Worm (Caenorhabditis elegans) whole organism, L1 larva: ENCODE measurements around the gene F53F8.5.

Experiments
- C04F5.9 ChIP-seq: sonication (generic microtip); optimal IDR thresholded peaks from 2 replicates; lab custom pipeline; 2016; ENCODE audit warnings: missing genetic modification characterization, missing compliant biosample characterization
- Y116A8C.19 ChIP-seq: sonication (generic microtip); optimal IDR thresholded peaks from 2 replicates; lab custom pipeline; 2016; ENCODE audit warnings: missing compliant biosample characterization, missing genetic modification characterization, borderline replicate concordance
- aha-1 ChIP-seq: fragments of 150-350 bp; optimal IDR thresholded peaks from 2 replicates; lab custom pipeline; 2014; ENCODE audit warnings: missing biosample characterization, missing genetic modification characterization
- alr-1 ChIP-seq: fragments of 200-800 bp; sonication (Bioruptor generic); optimal IDR thresholded peaks from 2 replicates; lab custom pipeline; 2018; ENCODE audit warnings: borderline replicate concordance, mild to moderate bottlenecking, missing genetic modification characterization, missing compliant biosample characterization
- aly-2 ChIP-seq: fragments of 150-350 bp; optimal IDR thresholded peaks from 2 replicates; lab custom pipeline; 2014; ENCODE audit warnings: missing biosample characterization, missing genetic modification characterization
- ama-1 ChIP-seq: fragments of 150-350 bp; optimal IDR thresholded peaks from 2 replicates; lab custom pipeline; 2014
- ceh-63 ChIP-seq: fragments of 200-800 bp; sonication (Bioruptor generic); optimal IDR thresholded peaks from 2 replicates; lab custom pipeline; 2018; ENCODE audit warnings: mild to moderate bottlenecking, missing genetic modification characterization, missing compliant biosample characterization
- ceh-8 ChIP-seq: fragments of 200-800 bp; sonication (Bioruptor generic); optimal IDR thresholded peaks from 2 replicates; lab custom pipeline; 2018; ENCODE audit warnings: mild to moderate bottlenecking, missing genetic modification characterization, moderate library complexity, missing compliant biosample characterization
- ceh-82 ChIP-seq, 3 experiments: fragments of 150-350 bp in 1 of 3; sonication (generic microtip) in 2 of 3; optimal IDR thresholded peaks; 2 replicates each; lab custom pipeline; 2014 to 2017; ENCODE audit warnings: missing biosample characterization in 3 of 3, missing genetic modification characterization in 3 of 3
- ceh-88 ChIP-seq: fragments of 200-800 bp; sonication (Bioruptor generic); IDR thresholded peaks from 2 replicates; pipeline ENCODE4 v1.3.6; 2022; ENCODE audit warnings: missing genetic modification characterization, missing compliant biosample characterization
- ceh-90 ChIP-seq: sonication (generic microtip); optimal IDR thresholded peaks from 2 replicates; lab custom pipeline; 2016; ENCODE audit warnings: missing genetic modification characterization, missing compliant biosample characterization
- dsc-1 ChIP-seq: sonication (generic microtip); optimal IDR thresholded peaks from 2 replicates; lab custom pipeline; 2016; ENCODE audit warnings: mild to moderate bottlenecking, missing genetic modification characterization, missing compliant biosample characterization
- efl-1 ChIP-seq, 4 experiments: fragments of 150-350 bp; optimal IDR thresholded peaks in 3 of 4; peaks in 1 of 4; 1 replicate in 1 of 4; 2 replicates in 3 of 4; lab custom pipeline; 2014; ENCODE audit warnings: missing biosample characterization in 2 of 4, missing genetic modification characterization in 2 of 4, missing genetic modification reagents in 2 of 4
- efl-3 ChIP-seq: fragments of 200-800 bp; sonication (Bioruptor generic); optimal IDR thresholded peaks from 2 replicates; lab custom pipeline; 2018; ENCODE audit warnings: mild to moderate bottlenecking, missing genetic modification characterization, missing compliant biosample characterization
- egl-13 ChIP-seq: sonication (generic microtip); optimal IDR thresholded peaks from 2 replicates; lab custom pipeline; 2016; ENCODE audit warnings: missing genotype, missing genetic modification reagents, missing genetic modification characterization, missing compliant biosample characterization
- egl-27 ChIP-seq, 2 experiments: fragments of 150-350 bp in 1 of 2; sonication (generic microtip); optimal IDR thresholded peaks; 3 replicates each; lab custom pipeline; 2017 to 2018; ENCODE audit warnings: missing biosample characterization in 2 of 2, missing genetic modification characterization in 2 of 2, missing genetic modification reagents in 2 of 2
- elt-2 ChIP-seq: sonication (generic microtip); optimal IDR thresholded peaks from 2 replicates; lab custom pipeline; 2016; ENCODE audit warnings: missing genetic modification characterization, mild to moderate bottlenecking, inconsistent platforms, missing compliant biosample characterization, missing genetic modification reagents
- elt-3 ChIP-seq, 6 experiments: fragments of 150-350 bp in 1 of 6; sonication (generic microtip); optimal IDR thresholded peaks; 2 replicates each; lab custom pipeline; 2017 to 2018; ENCODE audit warnings: missing biosample characterization in 6 of 6, missing genetic modification characterization in 6 of 6, inconsistent platforms in 1 of 6
- ets-5 ChIP-seq: fragments of 200-800 bp; sonication (Bioruptor generic); IDR thresholded peaks from 2 replicates; pipeline ENCODE4 v1.3.6; 2022; ENCODE audit warnings: missing genetic modification characterization, missing compliant biosample characterization
- fkh-10 ChIP-seq: sonication (generic microtip); optimal IDR thresholded peaks from 2 replicates; lab custom pipeline; 2017; ENCODE audit warnings: missing biosample characterization, missing genetic modification reagents, missing genetic modification characterization
- fkh-4 ChIP-seq: sonication (generic microtip); optimal IDR thresholded peaks from 2 replicates; lab custom pipeline; 2016; ENCODE audit warnings: missing compliant biosample characterization, missing genetic modification characterization, borderline replicate concordance
- fkh-8 ChIP-seq: sonication (generic microtip); optimal IDR thresholded peaks from 2 replicates; lab custom pipeline; 2016; ENCODE audit warnings: mild to moderate bottlenecking, missing genetic modification characterization, missing compliant biosample characterization
- hlh-17 ChIP-seq: fragments of 200-800 bp; sonication (Bioruptor generic); optimal IDR thresholded peaks from 2 replicates; lab custom pipeline; 2018; ENCODE audit warnings: missing genetic modification characterization, mild to moderate bottlenecking, missing compliant biosample characterization, moderate library complexity, borderline replicate concordance
- hlh-4 ChIP-seq: sonication (generic microtip); optimal IDR thresholded peaks from 2 replicates; lab custom pipeline; 2016; ENCODE audit warnings: mild to moderate bottlenecking, missing genetic modification characterization, missing compliant biosample characterization
- irx-1 ChIP-seq: sonication (generic microtip); optimal IDR thresholded peaks from 2 replicates; lab custom pipeline; 2016; ENCODE audit warnings: missing genetic modification characterization, missing compliant biosample characterization
- jun-1 ChIP-seq: fragments of 150-350 bp; optimal IDR thresholded peaks from 2 replicates; lab custom pipeline; 2014; ENCODE audit warnings: missing biosample characterization, missing genetic modification reagents, missing genetic modification characterization
- lin-14 ChIP-seq: fragments of 200-800 bp; sonication (Bioruptor generic); optimal IDR thresholded peaks from 2 replicates; lab custom pipeline; 2018; ENCODE audit warnings: mild to moderate bottlenecking, missing genetic modification characterization, moderate library complexity, missing compliant biosample characterization
- lin-15B ChIP-seq: fragments of 150-350 bp; sonication (generic microtip); optimal IDR thresholded peaks from 3 replicates; lab custom pipeline; 2014; ENCODE audit warnings: missing biosample characterization, missing genetic modification characterization
- lin-35 ChIP-seq, 2 experiments: fragments of 150-350 bp; optimal IDR thresholded peaks; 2 replicates each; lab custom pipeline; 2014; ENCODE audit warnings: missing biosample characterization in 2 of 2, missing genetic modification characterization in 2 of 2, missing genetic modification reagents in 2 of 2
- lir-3 ChIP-seq: sonication (generic microtip); optimal IDR thresholded peaks from 2 replicates; lab custom pipeline; 2016; ENCODE audit warnings: mild to moderate bottlenecking, missing genetic modification characterization, moderate library complexity, missing compliant biosample characterization; ENCODE audit not compliant: poor library complexity
- lsy-2 ChIP-seq, 2 experiments: fragments of 150-350 bp; optimal IDR thresholded peaks; 2 replicates each; lab custom pipeline; 2014; ENCODE audit warnings: missing biosample characterization in 2 of 2, missing genetic modification characterization in 2 of 2
- mab-9 ChIP-seq: fragments of 200-800 bp; sonication (Bioruptor generic); IDR thresholded peaks from 2 replicates; pipeline ENCODE4 v1.3.6; 2022; ENCODE audit warnings: missing genetic modification reagents, missing genetic modification characterization, missing compliant biosample characterization
- mdl-1 ChIP-seq, 2 experiments: fragments of 150-350 bp; optimal IDR thresholded peaks; 2 replicates each; lab custom pipeline; 2014 to 2017; ENCODE audit warnings: missing biosample characterization in 2 of 2, missing genetic modification characterization in 2 of 2, inconsistent platforms in 1 of 2
- nhr-20 ChIP-seq: sonication (generic microtip); optimal IDR thresholded peaks from 2 replicates; lab custom pipeline; 2016; ENCODE audit warnings: mild to moderate bottlenecking, missing genetic modification characterization, missing compliant biosample characterization
- nhr-28 ChIP-seq: fragments of 150-350 bp; optimal IDR thresholded peaks from 2 replicates; lab custom pipeline; 2014; ENCODE audit warnings: missing biosample characterization, missing genetic modification characterization
- nhr-71 ChIP-seq: sonication (generic microtip); optimal IDR thresholded peaks from 2 replicates; lab custom pipeline; 2016; ENCODE audit warnings: mild to moderate bottlenecking, missing genetic modification characterization, moderate library complexity, missing compliant biosample characterization
- nhr-77 ChIP-seq: fragments of 150-350 bp; optimal IDR thresholded peaks from 2 replicates; lab custom pipeline; 2014; ENCODE audit warnings: missing biosample characterization, missing genetic modification characterization
- nhr-90 ChIP-seq: sonication (generic microtip); optimal IDR thresholded peaks from 2 replicates; lab custom pipeline; 2016; ENCODE audit warnings: mild to moderate bottlenecking, missing genetic modification characterization, missing compliant biosample characterization; ENCODE audit not compliant: poor library complexity
- pag-3 ChIP-seq: sonication (generic microtip); optimal IDR thresholded peaks from 2 replicates; lab custom pipeline; 2017; ENCODE audit warnings: missing genetic modification characterization, mild to moderate bottlenecking, missing compliant biosample characterization, antibody characterized with exemption, borderline replicate concordance; ENCODE audit not compliant: insufficient read depth
- snu-23 ChIP-seq: sonication (generic microtip); optimal IDR thresholded peaks from 2 replicates; lab custom pipeline; 2016; ENCODE audit warnings: missing genetic modification characterization, missing compliant biosample characterization
- sptf-1 ChIP-seq: fragments of 150-350 bp; optimal IDR thresholded peaks from 2 replicates; lab custom pipeline; 2014; ENCODE audit warnings: missing biosample characterization, missing genetic modification characterization
- tbx-2 ChIP-seq: sonication (generic microtip); optimal IDR thresholded peaks from 2 replicates; lab custom pipeline; 2016; ENCODE audit warnings: missing genetic modification characterization, missing compliant biosample characterization
- unc-30 ChIP-seq: sonication (generic microtip); optimal IDR thresholded peaks from 2 replicates; lab custom pipeline; 2017; ENCODE audit warnings: missing biosample characterization, missing genetic modification characterization
- unc-62 ChIP-seq: fragments of 150-350 bp; optimal IDR thresholded peaks from 2 replicates; lab custom pipeline; 2014; ENCODE audit warnings: missing biosample characterization, missing genetic modification reagents, missing genetic modification characterization
- unc-86 ChIP-seq: sonication (generic microtip); optimal IDR thresholded peaks from 2 replicates; lab custom pipeline; 2016; ENCODE audit warnings: missing genetic modification characterization, missing compliant biosample characterization
- vab-15 ChIP-seq: sonication (generic microtip); optimal IDR thresholded peaks from 2 replicates; lab custom pipeline; 2017; ENCODE audit warnings: missing genotype, mild to moderate bottlenecking, missing genetic modification characterization, missing compliant biosample characterization
- xbp-1 ChIP-seq: sonication (generic microtip); optimal IDR thresholded peaks from 2 replicates; lab custom pipeline; 2016; ENCODE audit warnings: missing genetic modification characterization, missing compliant biosample characterization
- ztf-11 ChIP-seq, 2 experiments: sonication (generic microtip); optimal IDR thresholded peaks; 2 replicates each; lab custom pipeline; 2016 to 2017; ENCODE audit warnings: missing genetic modification characterization in 2 of 2, missing biosample characterization in 1 of 2, missing compliant biosample characterization in 1 of 2

The F53F8.5 gene

ce11 chrV:20712318-20712993, 8.6 kb upstream of the F53F8.5 start (continued):
- TF ChIP-seq sptf-1 (tag; lab: Kevin White, UChicago) (no peak), ceh-63 (GFP tag; lab: Kevin White, UChicago) (no peak), ets-5 (GFP tag; lab: Robert Waterston, UW) (no peak), nhr-20 (tag; lab: Kevin White, UChicago) (peak; percentile 87), ama-1 (lab: Kevin White, UChicago) (no peak), ztf-11 (tag; optimal IDR thresholded peaks at IDR 0.05; lab: Kevin White, UChicago) (no peak), pag-3 (tag; lab: Kevin White, UChicago) (no peak), hlh-17 (GFP tag; lab: Kevin White, UChicago) (no peak), efl-1 (optimal IDR thresholded peaks at IDR 0.05; lab: Kevin White, UChicago) (peak in 1 of 2 experiments; percentile 3), efl-1 (GFP tag; optimal IDR thresholded peaks at IDR 0.05 in 1 of 2; lab: Kevin White, UChicago) (peak in 1 of 2 experiments; percentile 92), unc-86 (tag; lab: Kevin White, UChicago) (no peak), mdl-1 (tag; optimal IDR thresholded peaks at IDR 0.05; lab: Kevin White, UChicago) (peak in 1 of 2 experiments; percentile 93), alr-1 (no peak), ceh-8 (GFP tag; lab: Kevin White, UChicago) (no peak), elt-3 (tag; optimal IDR thresholded peaks at IDR 0.05; lab: Kevin White, UChicago) (peak in 2 of 6 experiments; percentile 71 to 77), unc-30 (tag; lab: Kevin White, UChicago) (no peak), tbx-2 (tag; lab: Kevin White, UChicago) (peak; percentile 20), C04F5.9 (tag; lab: Kevin White, UChicago) (peak; percentile 10), hlh-4 (no peak), elt-2 (tag; lab: Kevin White, UChicago) (peak; percentile 94), aha-1 (tag; lab: Kevin White, UChicago) (peak; percentile 40), fkh-8 (tag; lab: Kevin White, UChicago) (no peak), xbp-1 (tag; lab: Kevin White, UChicago) (no peak), lsy-2 (tag; optimal IDR thresholded peaks at IDR 0.05; lab: Kevin White, UChicago) (peak in 1 of 2 experiments; percentile 23), lin-35 (GFP tag; optimal IDR thresholded peaks at IDR 0.05; lab: Kevin White, UChicago) (peak in 1 of 2 experiments; percentile 78), egl-13 (no peak), lin-14 (GFP tag; lab: Kevin White, UChicago) (no peak), Y116A8C.19 (tag; lab: Kevin White, UChicago) (no peak), lir-3 (tag; lab: Kevin White, UChicago) (no peak), vab-15 (no peak), nhr-71 (tag; lab: Kevin White, UChicago) (peak; percentile 37), lin-15B (tag; lab: Kevin White, UChicago) (no peak), nhr-90 (tag; lab: Kevin White, UChicago) (peak; percentile 54), ceh-88 (no peak), fkh-10 (GFP tag; lab: Kevin White, UChicago) (no peak), irx-1 (peak; percentile 18), ceh-90 (tag; lab: Kevin White, UChicago) (no peak)
- TF ChIP-seq, all 84 proteins: peak for 18

ce11 chrV:20711733-20712132, 7.9 kb upstream of the F53F8.5 start:
- TF ChIP-seq ceh-82 (tag; optimal IDR thresholded peaks at IDR 0.05; lab: Kevin White, UChicago) (peak in 1 of 3 experiments; percentile 60), egl-27 (tag; optimal IDR thresholded peaks at IDR 0.05; lab: Kevin White, UChicago) (no peak), jun-1 (tag; lab: Kevin White, UChicago) (no peak), nhr-71 (tag; lab: Kevin White, UChicago) (peak; percentile 78), lir-3 (tag; lab: Kevin White, UChicago) (peak; percentile 30), efl-3 (GFP tag; lab: Kevin White, UChicago) (no peak), hlh-17 (GFP tag; lab: Kevin White, UChicago) (no peak), dsc-1 (tag; lab: Kevin White, UChicago) (peak; percentile 89), nhr-77 (tag; lab: Kevin White, UChicago) (no peak), Y116A8C.19 (tag; lab: Kevin White, UChicago) (no peak), C04F5.9 (tag; lab: Kevin White, UChicago) (no peak), fkh-4 (tag; lab: Kevin White, UChicago) (peak; percentile 14), unc-62 (GFP tag; lab: Kevin White, UChicago) (no peak), lsy-2 (tag; optimal IDR thresholded peaks at IDR 0.05; lab: Kevin White, UChicago) (peak; percentile 16 to 64), nhr-28 (tag; lab: Kevin White, UChicago) (no peak), aly-2 (peak; percentile 4), snu-23 (peak; percentile 66), irx-1 (peak; percentile 28), mab-9 (GFP tag; lab: Robert Waterston, UW) (no peak)
